Worm (Caenorhabditis elegans) whole organism, midembryonic: ENCODE results near the gene C06C3.3.

Experiments used
- T22C8.4 ChIP-seq: fragments of 200-800 bp; sonication (Bioruptor generic); IDR thresholded peaks from 2 replicates; pipeline ENCODE4 v1.3.6; 2022; ENCODE audit warnings: missing genetic modification characterization, missing compliant biosample characterization
- cog-1 ChIP-seq: sonication (generic microtip); optimal IDR thresholded peaks from 2 replicates; lab custom pipeline; 2016; ENCODE audit warnings: missing genetic modification characterization, missing compliant biosample characterization
- flt-1 ChIP-seq: fragments of 200-800 bp; sonication (Bioruptor generic); IDR thresholded peaks from 2 replicates; pipeline ENCODE4 v1.3.6; 2022; ENCODE audit warnings: missing genetic modification characterization, missing compliant biosample characterization
- klf-2 ChIP-seq: fragments of 200-800 bp; sonication (Bioruptor generic); conservative IDR thresholded peaks from 2 replicates; pipeline ENCODE4 v1.3.6; 2022; ENCODE audit warnings: missing genetic modification reagents, missing genetic modification characterization, missing compliant biosample characterization
- med-1 ChIP-seq: sonication (generic microtip); optimal IDR thresholded peaks from 2 replicates; lab custom pipeline; 2017; ENCODE audit warnings: missing genetic modification characterization, mild to moderate bottlenecking, missing compliant biosample characterization, antibody characterized with exemption, missing genetic modification reagents; ENCODE audit not compliant: insufficient read depth
- ref-1 ChIP-seq: fragments of 200-800 bp; sonication (Bioruptor generic); conservative IDR thresholded peaks from 2 replicates; pipeline ENCODE4 v1.3.6; 2022; ENCODE audit warnings: missing genetic modification reagents, missing genetic modification characterization, missing compliant biosample characterization
- tab-1 ChIP-seq: fragments of 200-800 bp; sonication (Bioruptor generic); IDR thresholded peaks from 2 replicates; pipeline ENCODE4 v1.3.6; 2022; ENCODE audit warnings: missing genetic modification characterization, missing compliant biosample characterization
- ztf-23 ChIP-seq: fragments of 200-800 bp; sonication (Bioruptor generic); IDR thresholded peaks from 2 replicates; pipeline ENCODE4 v1.3.6; 2022; ENCODE audit warnings: missing genetic modification reagents, missing genetic modification characterization, missing compliant biosample characterization
- ztf-29 ChIP-seq: fragments of 200-800 bp; sonication (Bioruptor generic); IDR thresholded peaks from 2 replicates; pipeline ENCODE4 v1.3.6; 2022; ENCODE audit warnings: missing genetic modification reagents, missing genetic modification characterization, missing compliant biosample characterization

- no peak for TF ChIP-seq ref-1
- TF ChIP-seq flt-1 (GFP tag; lab: Robert Waterston, UW): no peak
- TF ChIP-seq T22C8.4 (GFP tag; lab: Robert Waterston, UW): no peak
- TF ChIP-seq ztf-23: no peak
- TF ChIP-seq ztf-29 (GFP tag; lab: Robert Waterston, UW): no peak
- TF ChIP-seq med-1: no peak
- TF ChIP-seq klf-2 (GFP tag; lab: Robert Waterston, UW): no peak
- no peak for TF ChIP-seq cog-1 (tag; lab: Kevin White, UChicago)
- TF ChIP-seq tab-1 (GFP tag; lab: Robert Waterston, UW): no peak
Observed at ce11 chrII:9421969-9422368, 49.7 kb upstream of the C06C3.3 start, which contains the start of gene M176.11.
